Worm (Caenorhabditis elegans) whole organism, midembryonic: Measurements from ENCODE around the gene lsm-8.

Experiments
- flt-1 ChIP-seq: fragments of 200-800 bp; sonication (Bioruptor generic); IDR thresholded peaks from 2 replicates; pipeline ENCODE4 v1.3.6; 2022; ENCODE audit warnings: missing genetic modification characterization, missing compliant biosample characterization
- klf-2 ChIP-seq: fragments of 200-800 bp; sonication (Bioruptor generic); conservative IDR thresholded peaks from 2 replicates; pipeline ENCODE4 v1.3.6; 2022; ENCODE audit warnings: missing genetic modification reagents, missing genetic modification characterization, missing compliant biosample characterization
- med-1 ChIP-seq: sonication (generic microtip); optimal IDR thresholded peaks from 2 replicates; lab custom pipeline; 2017; ENCODE audit warnings: missing genetic modification characterization, mild to moderate bottlenecking, missing compliant biosample characterization, antibody characterized with exemption, missing genetic modification reagents; ENCODE audit not compliant: insufficient read depth
- ref-1 ChIP-seq: fragments of 200-800 bp; sonication (Bioruptor generic); conservative IDR thresholded peaks from 2 replicates; pipeline ENCODE4 v1.3.6; 2022; ENCODE audit warnings: missing genetic modification reagents, missing genetic modification characterization, missing compliant biosample characterization
- ztf-23 ChIP-seq: fragments of 200-800 bp; sonication (Bioruptor generic); IDR thresholded peaks from 2 replicates; pipeline ENCODE4 v1.3.6; 2022; ENCODE audit warnings: missing genetic modification reagents, missing genetic modification characterization, missing compliant biosample characterization

DNA sequence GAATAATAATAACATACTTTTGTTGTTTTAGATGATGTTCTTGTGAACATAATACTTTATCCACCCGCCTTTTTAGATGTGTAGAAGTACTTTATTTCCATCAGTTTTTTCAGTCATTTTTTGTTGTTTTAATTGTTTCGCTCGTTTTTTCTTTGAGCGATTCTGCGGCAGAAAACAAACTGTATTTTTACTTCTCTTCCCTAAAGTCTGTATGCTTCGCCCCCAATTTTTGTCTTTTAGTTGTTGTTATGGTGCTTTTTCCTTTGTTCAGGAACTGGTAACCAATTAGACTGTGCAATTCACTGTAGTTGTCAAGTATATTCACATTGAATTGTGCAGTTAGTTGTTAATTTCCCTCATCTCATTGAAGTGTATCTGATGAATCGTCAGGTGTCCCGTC, 554 bp upstream of the lsm-8 start:
- TF ChIP-seq ztf-23 (GFP tag; lab: Robert Waterston, UW) (no peak), flt-1 (GFP tag; lab: Robert Waterston, UW) (no peak), klf-2 (no peak), med-1 (GFP tag; lab: Kevin White, UChicago) (no peak), ref-1 (GFP tag; lab: Robert Waterston, UW) (no peak)
